Worm (Caenorhabditis elegans): ENCODE data around the gene Y75B8A.28.

Gene Y75B8A.28

DNA sequence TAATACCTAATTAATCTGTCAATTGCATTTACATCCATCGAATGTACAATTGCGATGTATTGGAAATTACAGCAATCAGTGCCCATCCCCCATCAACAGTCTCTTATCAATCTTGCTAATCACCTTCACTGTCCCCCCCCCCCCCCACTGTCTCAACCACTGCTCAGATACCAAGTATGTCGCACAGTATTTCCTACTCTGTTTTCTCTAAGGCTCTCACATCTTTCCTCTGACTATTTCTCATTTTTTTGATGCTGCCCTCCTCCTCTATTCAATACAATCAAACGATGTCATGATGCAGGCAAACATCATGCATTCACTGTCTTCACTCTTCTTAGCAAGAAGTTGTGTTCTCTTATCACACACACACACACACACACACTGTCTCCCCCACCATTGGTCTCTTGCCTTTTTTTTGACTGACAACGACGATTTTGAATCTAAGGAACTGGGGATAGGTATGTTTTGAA is 8.7 kb downstream of the Y75B8A.28 start, which contains the start of the genes zip-12 and Y75B8A.63:
Gene zip-12 (plus strand): TSS at position 387 of the 470 bp plus-strand sequence.
Gene Y75B8A.63 (plus strand): TSS at position 420 of the 470 bp plus-strand sequence.
- TF ChIP-seq nhr-129 (tag; optimal IDR thresholded peaks at IDR 0.05), result peak; percentile 7
- no peak for TF ChIP-seq mab-5 (tag; optimal IDR thresholded peaks at IDR 0.05)
- peak; percentile 20 for TF ChIP-seq crh-2 (tag; optimal IDR thresholded peaks at IDR 0.05)
- TF ChIP-seq fos-1 (tag; optimal IDR thresholded peaks at IDR 0.05), result peak; percentile 85
- no peak for TF ChIP-seq unc-39 (tag; optimal IDR thresholded peaks at IDR 0.05)
- peak; percentile 4 for TF ChIP-seq sma-9 (GFP tag; optimal IDR thresholded peaks at IDR 0.05)
- no peak for TF ChIP-seq sma-9 (tag; optimal IDR thresholded peaks at IDR 0.05)

DNA sequence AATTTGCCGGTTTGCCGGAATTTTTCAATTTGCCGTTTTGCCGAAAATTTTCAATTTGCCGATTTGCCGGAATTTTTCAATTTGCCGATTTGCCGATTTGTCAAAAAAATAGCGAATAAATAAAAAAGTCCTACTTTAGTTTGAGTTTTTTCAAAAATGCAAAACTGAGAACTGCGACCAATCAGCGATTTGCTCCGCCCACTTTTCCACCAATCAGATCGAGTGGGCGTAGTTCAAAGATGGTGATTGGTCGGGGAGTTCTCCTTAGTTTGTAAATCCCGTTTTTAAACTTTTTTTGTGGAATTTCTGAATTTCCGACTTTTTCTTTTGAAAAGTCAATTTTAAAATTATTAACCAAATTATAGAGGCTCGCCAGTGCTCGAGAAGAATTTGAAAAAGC is 12.4 kb downstream of the Y75B8A.28 start:
- TF ChIP-seq ama-1 (optimal IDR thresholded peaks at IDR 0.05) (no peak), F13H6.1 (tag; optimal IDR thresholded peaks at IDR 0.05) (no peak), nhr-11 (tag; optimal IDR thresholded peaks at IDR 0.05) (no peak), dmd-4 (tag; optimal IDR thresholded peaks at IDR 0.05) (no peak), nhr-25 (tag; optimal IDR thresholded peaks at IDR 0.05) (no peak), skn-1 (tag; optimal IDR thresholded peaks at IDR 0.05) (no peak), crh-2 (tag; optimal IDR thresholded peaks at IDR 0.05) (no peak)

DNA sequence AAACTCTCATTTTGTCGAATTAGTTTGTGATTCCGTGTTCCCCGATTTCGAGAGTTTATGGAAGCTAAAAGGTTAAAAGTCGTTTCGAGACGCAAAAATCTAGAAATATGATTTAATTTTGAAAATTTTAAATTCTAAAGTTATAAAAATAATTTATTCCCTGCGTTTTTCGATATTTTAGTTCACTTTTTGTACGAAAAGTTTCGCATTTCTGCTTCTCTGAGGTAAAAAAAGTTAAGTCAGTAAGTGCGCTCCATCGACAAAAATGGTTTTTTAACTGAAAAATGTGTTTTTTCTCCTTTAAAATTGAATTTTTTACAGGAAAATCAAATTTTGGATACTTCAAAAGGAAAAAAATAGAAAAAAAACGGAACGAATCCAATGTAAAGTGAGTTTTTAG is 14.6 kb downstream of the Y75B8A.28 start, which contains the start of gene zip-1:
Gene zip-1 (plus strand): TSS at position 301 of the 400 bp plus-strand sequence.
- TF ChIP-seq ama-1 (optimal IDR thresholded peaks at IDR 0.05) (no peak), sma-3 (GFP tag; optimal IDR thresholded peaks at IDR 0.05) (no peak), zag-1 (tag; optimal IDR thresholded peaks at IDR 0.05) (no peak), crh-2 (tag; optimal IDR thresholded peaks at IDR 0.05) (no peak), ztf-11 (tag; optimal IDR thresholded peaks at IDR 0.05) (no peak), lin-11 (tag; optimal IDR thresholded peaks at IDR 0.05) (no peak), unc-39 (tag; optimal IDR thresholded peaks at IDR 0.05) (no peak), gmeb-1 (tag; optimal IDR thresholded peaks at IDR 0.05) (no peak), nhr-12 (tag; optimal IDR thresholded peaks at IDR 0.05) (no peak), aly-2 (tag; optimal IDR thresholded peaks at IDR 0.05) (no peak), nhr-23 (tag; optimal IDR thresholded peaks at IDR 0.05) (no peak), ztf-4 (tag; optimal IDR thresholded peaks at IDR 0.05) (no peak), C34F6.9 (tag; optimal IDR thresholded peaks at IDR 0.05) (no peak), nhr-11 (tag; optimal IDR thresholded peaks at IDR 0.05) (no peak), lin-39 (tag; optimal IDR thresholded peaks at IDR 0.05) (no peak), unc-62 (GFP tag; optimal IDR thresholded peaks at IDR 0.05) (no peak), ZK546.5 (tag; optimal IDR thresholded peaks at IDR 0.05) (no peak), ceh-82 (tag; optimal IDR thresholded peaks at IDR 0.05) (no peak), mbf-1 (tag; optimal IDR thresholded peaks at IDR 0.05) (no peak), nhr-25 (tag; optimal IDR thresholded peaks at IDR 0.05) (no peak)

DNA sequence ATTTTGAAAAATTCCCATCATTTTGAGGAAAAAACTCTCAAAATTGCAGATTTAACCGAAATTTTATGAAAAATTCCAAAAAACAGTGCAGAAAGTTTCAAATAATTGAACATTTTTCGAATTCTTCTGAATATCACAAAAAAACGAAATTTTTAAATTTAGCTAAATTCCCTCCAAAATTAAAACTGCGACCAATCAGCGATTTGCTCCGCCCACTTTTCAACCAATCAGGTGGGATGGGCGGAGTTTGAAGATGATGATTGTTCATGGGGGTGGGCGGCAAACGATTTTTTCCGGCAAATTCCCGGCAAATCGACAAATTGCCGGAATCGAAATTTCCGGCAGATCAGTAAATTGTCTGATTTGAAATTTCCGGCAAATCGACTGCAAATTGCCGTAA is 15.4 kb downstream of the Y75B8A.28 start:
- TF ChIP-seq lin-39 (tag; optimal IDR thresholded peaks at IDR 0.05), result no peak
- no peak for TF ChIP-seq gmeb-1 (tag; optimal IDR thresholded peaks at IDR 0.05)
- TF ChIP-seq elt-3 (tag; optimal IDR thresholded peaks at IDR 0.05), result no peak
- TF ChIP-seq nhr-21 (tag; optimal IDR thresholded peaks at IDR 0.05), result no peak
- no peak for TF ChIP-seq egl-27 (tag; optimal IDR thresholded peaks at IDR 0.05)
- no peak for TF ChIP-seq sma-9 (GFP tag; optimal IDR thresholded peaks at IDR 0.05)
- TF ChIP-seq sma-9 (tag; optimal IDR thresholded peaks at IDR 0.05), result no peak
- no peak for TF ChIP-seq nhr-12 (tag; optimal IDR thresholded peaks at IDR 0.05)
- TF ChIP-seq F13H6.1 (tag; optimal IDR thresholded peaks at IDR 0.05), result no peak
- TF ChIP-seq snpc-4 (tag; optimal IDR thresholded peaks at IDR 0.05), result no peak
- TF ChIP-seq crh-2 (tag; optimal IDR thresholded peaks at IDR 0.05), result no peak

DNA sequence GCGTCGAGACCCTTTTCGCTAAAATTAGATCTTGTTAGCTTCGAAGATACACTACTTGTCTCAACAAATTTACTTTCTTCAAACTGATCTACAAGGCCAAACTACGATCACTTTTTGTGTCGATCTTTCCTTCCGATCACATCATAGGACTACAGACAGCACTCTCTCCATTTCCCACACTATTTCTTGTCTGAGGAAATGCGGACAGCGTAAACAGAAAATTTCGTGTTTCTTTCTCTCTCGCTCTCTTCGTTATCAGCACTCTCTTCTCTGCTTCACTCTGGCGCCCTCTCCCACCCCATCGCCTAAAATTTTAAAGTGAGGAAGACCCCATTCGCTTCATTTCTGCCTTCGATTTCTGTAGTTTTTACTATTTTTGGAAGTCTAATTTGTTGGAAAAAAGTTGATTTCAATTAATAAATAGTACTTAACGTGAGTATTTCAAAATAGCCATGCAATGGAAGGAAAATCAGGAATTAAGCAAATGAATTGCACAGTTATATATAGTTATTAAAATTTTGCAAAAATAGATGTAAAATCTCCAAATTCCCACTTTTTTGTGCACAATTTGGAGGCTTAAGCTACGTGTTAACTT is 16.6 kb downstream of the Y75B8A.28 start:
- TF ChIP-seq sma-9 (GFP tag; optimal IDR thresholded peaks at IDR 0.05), result peak; percentile 77
- TF ChIP-seq sma-9 (tag; optimal IDR thresholded peaks at IDR 0.05), result no peak
- no peak for TF ChIP-seq lin-11 (tag; optimal IDR thresholded peaks at IDR 0.05)
- no peak for TF ChIP-seq aly-2 (tag; optimal IDR thresholded peaks at IDR 0.05)
- peak; percentile 47 to 73 for TF ChIP-seq lsy-2 (tag; optimal IDR thresholded peaks at IDR 0.05)
- peak; percentile 35 for TF ChIP-seq lin-13 (GFP tag; optimal IDR thresholded peaks at IDR 0.05)
- TF ChIP-seq fos-1 (tag; optimal IDR thresholded peaks at IDR 0.05), result peak; percentile 94
- no peak for TF ChIP-seq peb-1 (tag; optimal IDR thresholded peaks at IDR 0.05)
- TF ChIP-seq C34F6.9 (tag; optimal IDR thresholded peaks at IDR 0.05), result peak; percentile 81
- TF ChIP-seq gmeb-1 (tag; optimal IDR thresholded peaks at IDR 0.05), result peak; percentile 67
- TF ChIP-seq sma-3 (GFP tag; optimal IDR thresholded peaks at IDR 0.05), result peak; percentile 73
- no peak for TF ChIP-seq mbf-1 (tag; optimal IDR thresholded peaks at IDR 0.05)
- TF ChIP-seq unc-62 (GFP tag; optimal IDR thresholded peaks at IDR 0.05), result no peak
- TF ChIP-seq lin-39 (tag; optimal IDR thresholded peaks at IDR 0.05), result no peak
- TF ChIP-seq egl-27 (tag; optimal IDR thresholded peaks at IDR 0.05), result peak; percentile 70
- no peak for TF ChIP-seq alr-1 (tag; optimal IDR thresholded peaks at IDR 0.05)
- peak; percentile 76 for TF ChIP-seq nhr-25 (tag; optimal IDR thresholded peaks at IDR 0.05)
- TF ChIP-seq ZK546.5 (tag; optimal IDR thresholded peaks at IDR 0.05), result no peak
- TF ChIP-seq nhr-77 (tag; optimal IDR thresholded peaks at IDR 0.05), result no peak
- TF ChIP-seq skn-1 (tag; optimal IDR thresholded peaks at IDR 0.05), result no peak
- TF ChIP-seq zag-1 (tag; optimal IDR thresholded peaks at IDR 0.05), result peak; percentile 4
- no peak for TF ChIP-seq nhr-10 (tag; optimal IDR thresholded peaks at IDR 0.05)
- TF ChIP-seq mdl-1 (tag; optimal IDR thresholded peaks at IDR 0.05), result no peak
- TF ChIP-seq blmp-1 (tag; optimal IDR thresholded peaks at IDR 0.05; ENCODE audit: insufficient read depth), result peak; percentile 63
- peak; percentile 64 for TF ChIP-seq crh-2 (tag; optimal IDR thresholded peaks at IDR 0.05)
- TF ChIP-seq sem-4 (tag; optimal IDR thresholded peaks at IDR 0.05), result peak; percentile 83
- TF ChIP-seq Y55F3AM.14 (GFP tag; optimal IDR thresholded peaks at IDR 0.05), result no peak
- TF ChIP-seq elt-3 (tag; optimal IDR thresholded peaks at IDR 0.05), result no peak
